Worm (Caenorhabditis elegans) whole organism, L1 larva: ENCODE data around the gene nmr-1.

Experiments used
- C04F5.9 ChIP-seq: sonication (generic microtip); optimal IDR thresholded peaks from 2 replicates; lab custom pipeline; 2016; ENCODE audit warnings: missing genetic modification characterization, missing compliant biosample characterization
- C16A3.4 ChIP-seq: fragments of 150-350 bp; optimal IDR thresholded peaks from 2 replicates; lab custom pipeline; 2014; ENCODE audit warnings: missing biosample characterization, missing genetic modification characterization
- C34B4.2 ChIP-seq: sonication (generic microtip); optimal IDR thresholded peaks from 2 replicates; lab custom pipeline; 2017; ENCODE audit warnings: mild to moderate bottlenecking, missing genetic modification characterization, missing compliant biosample characterization
- F16B12.6 ChIP-seq: fragments of 150-350 bp; optimal IDR thresholded peaks from 2 replicates; lab custom pipeline; 2014; ENCODE audit warnings: missing biosample characterization, missing genetic modification characterization
- alr-1 ChIP-seq: fragments of 200-800 bp; sonication (Bioruptor generic); optimal IDR thresholded peaks from 2 replicates; lab custom pipeline; 2018; ENCODE audit warnings: borderline replicate concordance, mild to moderate bottlenecking, missing genetic modification characterization, missing compliant biosample characterization
- aly-2 ChIP-seq: fragments of 150-350 bp; optimal IDR thresholded peaks from 2 replicates; lab custom pipeline; 2014; ENCODE audit warnings: missing biosample characterization, missing genetic modification characterization
- ceh-88 ChIP-seq: fragments of 200-800 bp; sonication (Bioruptor generic); IDR thresholded peaks from 2 replicates; pipeline ENCODE4 v1.3.6; 2022; ENCODE audit warnings: missing genetic modification characterization, missing compliant biosample characterization
- ces-1 ChIP-seq: fragments of 150-350 bp; optimal IDR thresholded peaks from 2 replicates; lab custom pipeline; 2014; ENCODE audit warnings: missing biosample characterization, missing genetic modification reagents, missing genetic modification characterization
- efl-1 ChIP-seq, 4 experiments: fragments of 150-350 bp; optimal IDR thresholded peaks in 3 of 4; peaks in 1 of 4; 1 replicate in 1 of 4; 2 replicates in 3 of 4; lab custom pipeline; 2014; ENCODE audit warnings: missing biosample characterization in 2 of 4, missing genetic modification characterization in 2 of 4, missing genetic modification reagents in 2 of 4
- elt-2 ChIP-seq: sonication (generic microtip); optimal IDR thresholded peaks from 2 replicates; lab custom pipeline; 2016; ENCODE audit warnings: missing genetic modification characterization, mild to moderate bottlenecking, inconsistent platforms, missing compliant biosample characterization, missing genetic modification reagents
- grh-1 ChIP-seq: fragments of 200-800 bp; sonication (Bioruptor generic); IDR thresholded peaks from 2 replicates; pipeline ENCODE4 v1.3.6; 2022; ENCODE audit warnings: missing genetic modification reagents, missing genetic modification characterization, missing compliant biosample characterization
- hlh-4 ChIP-seq: sonication (generic microtip); optimal IDR thresholded peaks from 2 replicates; lab custom pipeline; 2016; ENCODE audit warnings: mild to moderate bottlenecking, missing genetic modification characterization, missing compliant biosample characterization
- irx-1 ChIP-seq: sonication (generic microtip); optimal IDR thresholded peaks from 2 replicates; lab custom pipeline; 2016; ENCODE audit warnings: missing genetic modification characterization, missing compliant biosample characterization
- isw-1 ChIP-seq: fragments of 200-800 bp; sonication (Bioruptor generic); IDR thresholded peaks from 2 replicates; pipeline ENCODE4 v1.3.6; 2022; ENCODE audit warnings: missing genetic modification characterization, missing compliant biosample characterization
- lin-13 ChIP-seq: fragments of 150-350 bp; optimal IDR thresholded peaks from 2 replicates; lab custom pipeline; 2014; ENCODE audit warnings: missing biosample characterization, missing genetic modification reagents, missing genetic modification characterization
- lin-14 ChIP-seq: fragments of 200-800 bp; sonication (Bioruptor generic); optimal IDR thresholded peaks from 2 replicates; lab custom pipeline; 2018; ENCODE audit warnings: mild to moderate bottlenecking, missing genetic modification characterization, moderate library complexity, missing compliant biosample characterization
- lin-39 ChIP-seq: fragments of 150-350 bp; optimal IDR thresholded peaks from 2 replicates; lab custom pipeline; 2014; ENCODE audit warnings: missing biosample characterization, missing genetic modification reagents, missing genetic modification characterization
- lsy-2 ChIP-seq, 2 experiments: fragments of 150-350 bp; optimal IDR thresholded peaks; 2 replicates each; lab custom pipeline; 2014; ENCODE audit warnings: missing biosample characterization in 2 of 2, missing genetic modification characterization in 2 of 2
- mdl-1 ChIP-seq, 2 experiments: fragments of 150-350 bp; optimal IDR thresholded peaks; 2 replicates each; lab custom pipeline; 2014 to 2017; ENCODE audit warnings: missing biosample characterization in 2 of 2, missing genetic modification characterization in 2 of 2, inconsistent platforms in 1 of 2
- nhr-19 ChIP-seq: fragments of 200-800 bp; sonication (Bioruptor generic); conservative IDR thresholded peaks from 2 replicates; pipeline ENCODE4 v1.3.6; 2022; ENCODE audit warnings: missing genetic modification characterization, missing compliant biosample characterization
- nhr-20 ChIP-seq: sonication (generic microtip); optimal IDR thresholded peaks from 2 replicates; lab custom pipeline; 2016; ENCODE audit warnings: mild to moderate bottlenecking, missing genetic modification characterization, missing compliant biosample characterization
- nhr-76 ChIP-seq: sonication (generic microtip); optimal IDR thresholded peaks from 2 replicates; lab custom pipeline; 2017; ENCODE audit warnings: missing biosample characterization, missing genetic modification characterization
- nhr-77 ChIP-seq: fragments of 150-350 bp; optimal IDR thresholded peaks from 2 replicates; lab custom pipeline; 2014; ENCODE audit warnings: missing biosample characterization, missing genetic modification characterization
- nhr-84 ChIP-seq: sonication (generic microtip); optimal IDR thresholded peaks from 2 replicates; lab custom pipeline; 2017; ENCODE audit warnings: missing biosample characterization, missing genetic modification characterization
- nhr-90 ChIP-seq: sonication (generic microtip); optimal IDR thresholded peaks from 2 replicates; lab custom pipeline; 2016; ENCODE audit warnings: mild to moderate bottlenecking, missing genetic modification characterization, missing compliant biosample characterization; ENCODE audit not compliant: poor library complexity
- skn-1 ChIP-seq: fragments of 150-350 bp; optimal IDR thresholded peaks from 2 replicates; lab custom pipeline; 2014; ENCODE audit warnings: missing biosample characterization, missing genetic modification characterization
- snpc-4 ChIP-seq: fragments of 150-350 bp; optimal IDR thresholded peaks from 2 replicates; lab custom pipeline; 2014; ENCODE audit warnings: missing biosample characterization, missing genetic modification characterization
- snu-23 ChIP-seq: sonication (generic microtip); optimal IDR thresholded peaks from 2 replicates; lab custom pipeline; 2016; ENCODE audit warnings: missing genetic modification characterization, missing compliant biosample characterization
- swsn-7 ChIP-seq: sonication (generic microtip); optimal IDR thresholded peaks from 2 replicates; lab custom pipeline; 2016; ENCODE audit warnings: missing genetic modification characterization, missing compliant biosample characterization
- unc-30 ChIP-seq: sonication (generic microtip); optimal IDR thresholded peaks from 2 replicates; lab custom pipeline; 2017; ENCODE audit warnings: missing biosample characterization, missing genetic modification characterization
- unc-62 ChIP-seq: fragments of 150-350 bp; optimal IDR thresholded peaks from 2 replicates; lab custom pipeline; 2014; ENCODE audit warnings: missing biosample characterization, missing genetic modification reagents, missing genetic modification characterization
- vab-15 ChIP-seq: sonication (generic microtip); optimal IDR thresholded peaks from 2 replicates; lab custom pipeline; 2017; ENCODE audit warnings: missing genotype, mild to moderate bottlenecking, missing genetic modification characterization, missing compliant biosample characterization
- zag-1 ChIP-seq: fragments of 150-350 bp; optimal IDR thresholded peaks from 2 replicates; lab custom pipeline; 2014; ENCODE audit warnings: missing biosample characterization, missing genetic modification characterization
- ztf-11 ChIP-seq, 2 experiments: sonication (generic microtip); optimal IDR thresholded peaks; 2 replicates each; lab custom pipeline; 2016 to 2017; ENCODE audit warnings: missing genetic modification characterization in 2 of 2, missing biosample characterization in 1 of 2, missing compliant biosample characterization in 1 of 2

Gene nmr-1

DNA sequence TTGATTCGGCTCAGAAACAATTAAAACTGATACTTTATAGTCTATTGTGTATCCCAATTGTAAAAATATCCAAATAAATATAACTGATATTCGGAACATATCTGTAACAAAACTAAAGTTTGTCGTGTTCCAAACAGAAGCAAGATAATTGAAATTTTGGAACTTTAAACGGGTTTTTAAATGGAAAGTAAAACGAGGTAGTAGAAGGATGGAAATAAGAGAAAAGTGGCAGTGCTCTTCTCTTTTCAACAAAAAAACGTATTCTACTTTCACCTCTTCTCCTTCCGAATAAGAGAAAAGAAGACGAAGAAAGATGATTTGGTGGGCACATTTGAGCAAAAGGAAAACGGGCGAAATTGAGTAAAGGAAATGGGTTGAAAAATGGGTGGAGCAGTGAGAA lies at the start of gene nmr-1:
TSS of gene nmr-1 (minus strand) at position 101 of the 400 bp plus-strand sequence.
- no peak for TF ChIP-seq lin-14
- no peak for TF ChIP-seq zag-1 (tag; lab: Kevin White, UChicago)
- no peak for TF ChIP-seq ceh-88 (GFP tag; lab: Robert Waterston, UW)
- TF ChIP-seq grh-1 (GFP tag; lab: Robert Waterston, UW): no peak
- no peak for TF ChIP-seq nhr-84 (tag; lab: Kevin White, UChicago)
- TF ChIP-seq skn-1 (tag; lab: Kevin White, UChicago): no peak
- no peak for TF ChIP-seq F16B12.6
- no peak for TF ChIP-seq nhr-20
- no peak for TF ChIP-seq swsn-7 (tag; lab: Kevin White, UChicago)
- no peak for TF ChIP-seq C34B4.2 (tag; lab: Kevin White, UChicago)
- no peak for TF ChIP-seq unc-30
- TF ChIP-seq nhr-77 (tag; lab: Kevin White, UChicago): no peak
- TF ChIP-seq ztf-11 (tag; optimal IDR thresholded peaks at IDR 0.05; lab: Kevin White, UChicago): no peak
- no peak for TF ChIP-seq elt-2 (tag; lab: Kevin White, UChicago)
- no peak for TF ChIP-seq snpc-4 (tag; lab: Kevin White, UChicago)
- no peak for TF ChIP-seq irx-1 (tag; lab: Kevin White, UChicago)
- TF ChIP-seq, all 84 proteins: peak for 0

DNA sequence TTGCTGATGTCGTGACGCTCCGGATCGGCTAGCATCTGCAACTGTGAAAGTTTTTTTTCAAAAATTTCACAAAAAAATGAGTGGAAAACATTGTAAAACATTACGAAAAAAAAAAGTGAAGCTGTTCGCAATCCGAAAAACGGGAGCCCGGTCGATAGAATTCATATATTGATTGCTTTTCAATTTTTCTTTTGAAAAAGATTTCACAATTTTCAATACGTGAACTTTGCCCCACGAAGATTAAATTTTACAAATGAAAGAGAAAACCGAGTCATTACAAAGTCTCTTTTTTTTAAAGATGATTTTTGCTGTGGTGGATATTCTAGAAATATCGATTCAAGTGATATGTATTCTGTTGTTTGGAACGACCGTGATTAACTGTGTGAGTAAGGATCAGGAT lies 48.0 kb upstream of the nmr-1 start, which contains the start of gene F12A10.6:
TSS of gene F12A10.6 (minus strand) at position 101 of the 400 bp plus-strand sequence.
- TF ChIP-seq ces-1 (GFP tag; lab: Kevin White, UChicago): no peak

DNA sequence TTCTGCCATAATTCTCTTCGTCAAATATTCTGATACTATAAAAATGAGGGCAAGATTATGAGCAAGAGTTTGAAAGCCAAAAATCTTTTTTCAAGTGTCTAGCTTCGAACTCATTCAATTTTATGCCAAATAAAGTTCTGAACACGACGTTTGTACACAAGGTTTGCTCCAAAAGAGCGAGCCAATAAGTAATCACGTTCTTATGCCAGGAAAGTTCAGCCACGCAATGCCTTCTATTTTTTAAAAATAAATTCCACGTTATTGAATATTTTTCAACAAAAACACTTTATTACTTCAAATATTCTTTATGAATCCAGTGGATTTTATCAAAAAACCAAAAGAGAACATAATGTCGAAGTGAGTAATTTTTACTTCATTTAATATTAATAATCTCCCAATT lies 41.4 kb upstream of the nmr-1 start, which contains the start of gene nep-5:
TSS of gene nep-5 (plus strand) at position 301 of the 400 bp plus-strand sequence.
- no peak for TF ChIP-seq unc-62 (GFP tag; lab: Kevin White, UChicago)
- no peak for TF ChIP-seq alr-1 (tag; lab: Kevin White, UChicago)
- no peak for TF ChIP-seq nhr-90 (tag; lab: Kevin White, UChicago)
- TF ChIP-seq C16A3.4: no peak

DNA sequence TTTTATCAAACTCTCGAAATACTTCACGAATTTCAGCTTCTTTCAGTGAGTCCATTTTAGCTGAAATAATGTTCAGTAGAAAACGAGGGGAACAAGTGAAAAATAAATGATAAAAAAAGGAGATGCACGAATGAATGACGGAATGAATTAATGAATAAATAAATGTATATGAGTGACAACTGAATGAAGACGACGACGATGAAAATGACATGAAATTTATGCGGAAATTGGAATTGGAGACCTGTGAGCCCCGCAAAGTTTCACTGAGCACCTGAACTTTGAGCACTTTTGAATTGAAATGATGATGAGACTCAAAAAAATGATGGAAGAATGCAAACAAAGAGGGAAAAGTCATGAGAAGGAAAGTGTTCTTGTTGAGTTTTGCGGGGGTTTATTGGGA lies 35.6 kb upstream of the nmr-1 start, which contains the start of gene cal-8:
TSS of gene cal-8 (minus strand) at position 60 of the 400 bp plus-strand sequence.
- TF ChIP-seq lsy-2 (tag; optimal IDR thresholded peaks at IDR 0.05; lab: Kevin White, UChicago) (no peak), C04F5.9 (tag; lab: Kevin White, UChicago) (no peak), nhr-77 (tag; lab: Kevin White, UChicago) (no peak), hlh-4 (no peak), mdl-1 (tag; optimal IDR thresholded peaks at IDR 0.05; lab: Kevin White, UChicago) (no peak), vab-15 (tag; lab: Kevin White, UChicago) (no peak), snu-23 (GFP tag; lab: Kevin White, UChicago) (no peak), nhr-19 (GFP tag; lab: Robert Waterston, UW) (no peak), C16A3.4 (no peak), aly-2 (no peak), lin-39 (tag; lab: Kevin White, UChicago) (no peak), nhr-76 (no peak), isw-1 (GFP tag; lab: Robert Waterston, UW) (no peak), lin-13 (GFP tag; lab: Kevin White, UChicago) (no peak), nhr-84 (tag; lab: Kevin White, UChicago) (no peak)
- TF ChIP-seq, all 84 proteins: peak for 0

DNA sequence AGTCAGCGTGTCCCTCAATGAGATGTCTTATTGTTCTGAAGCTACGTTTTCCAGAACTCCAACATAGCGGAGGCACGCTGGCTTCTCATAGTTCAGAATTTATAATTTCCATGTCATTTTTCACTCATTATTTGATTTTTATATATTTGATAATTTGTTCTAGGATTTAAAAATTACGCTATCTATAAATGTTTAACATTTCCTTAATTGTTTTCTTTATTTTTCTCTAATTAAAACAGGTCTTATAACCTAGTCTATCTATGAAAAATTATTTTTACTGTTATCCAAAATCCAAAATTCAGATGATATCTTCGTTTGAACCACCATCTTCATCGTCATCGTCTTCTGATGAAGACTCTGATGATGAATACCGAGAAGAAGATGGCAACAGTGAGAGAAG lies 31.9 kb upstream of the nmr-1 start, which contains the start of gene F56D1.1:
TSS of gene F56D1.1 (plus strand) at position 301 of the 400 bp plus-strand sequence.
- TF ChIP-seq lin-13 (GFP tag; lab: Kevin White, UChicago): no peak
- TF ChIP-seq F16B12.6: no peak
- no peak for TF ChIP-seq efl-1 (optimal IDR thresholded peaks at IDR 0.05; lab: Kevin White, UChicago)
- TF ChIP-seq efl-1 (GFP tag; optimal IDR thresholded peaks at IDR 0.05 in 1 of 2; lab: Kevin White, UChicago): peak in 1 of 2 experiments; percentile 49
- no peak for TF ChIP-seq zag-1 (tag; lab: Kevin White, UChicago)
